Fruit fly (Drosophila melanogaster): Measurements from ENCODE around the gene Sema1a.

Sema1a gene

DNA sequence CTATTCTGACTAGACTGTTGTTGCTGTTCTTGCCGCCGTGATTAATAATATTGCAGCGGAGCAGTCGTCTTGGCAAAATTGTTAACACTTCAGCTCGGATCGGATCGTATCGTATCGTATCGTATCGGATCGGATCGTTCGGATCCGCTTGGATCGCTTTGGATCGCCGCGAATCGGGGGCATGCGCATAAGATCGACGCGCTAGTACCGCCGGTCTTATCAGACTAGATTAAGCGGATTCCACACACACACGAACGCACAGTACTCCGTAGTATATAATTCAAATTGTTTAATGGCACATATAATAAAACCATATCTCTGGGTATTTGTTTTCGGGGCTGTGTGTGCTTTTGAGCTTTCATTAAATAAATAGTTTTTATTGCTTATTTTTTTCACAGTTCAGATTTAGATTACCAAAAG is 158.0 kb downstream of the Sema1a start (continued):
- TF ChIP-seq NFAT (GFP tag; IDR thresholded peaks at IDR 0.05) (no peak), CG8765 (GFP tag; IDR thresholded peaks at IDR 0.05) (no peak), CG6689 (GFP tag; IDR thresholded peaks at IDR 0.05) (0 out of 2 replicates have a peak, but pooled peaks have one; percentile 12), Mrtf (GFP tag; IDR thresholded peaks at IDR 0.05) (no peak), shn (GFP tag; optimal IDR thresholded peaks at IDR 0.05) (no peak), Abd-B (GFP tag; optimal IDR thresholded peaks at IDR 0.05) (no peak), B-H1 (GFP tag; IDR thresholded peaks at IDR 0.05) (no peak), CG18764 (GFP tag; optimal IDR thresholded peaks at IDR 0.05) (no peak), CG4854 (GFP tag; optimal IDR thresholded peaks at IDR 0.05) (no peak), CG11085 (GFP tag; IDR thresholded peaks at IDR 0.05) (no peak), Dad (GFP tag; optimal IDR thresholded peaks at IDR 0.05) (no peak), Oli (tag; optimal IDR thresholded peaks at IDR 0.05) (no peak), Scr (GFP tag; IDR thresholded peaks at IDR 0.05; ENCODE audit: partially characterized antibody) (no peak), chm (GFP tag; IDR thresholded peaks at IDR 0.05) (peak; percentile 39; the same call in 1 of the 2 replicates), knrl (GFP tag; IDR thresholded peaks at IDR 0.05; ENCODE audit: partially characterized antibody) (no peak), ranshi (GFP tag; IDR thresholded peaks at IDR 0.05) (no peak), CG13424 (tag; optimal IDR thresholded peaks at IDR 0.05) (peak; percentile 61), kah (GFP tag; optimal IDR thresholded peaks at IDR 0.05) (peak; percentile 18), sc (optimal IDR thresholded peaks at IDR 0.05) (no peak), sc (GFP tag; optimal IDR thresholded peaks at IDR 0.05) (peak; percentile 6), CG12236 (GFP tag; optimal IDR thresholded peaks at IDR 0.05) (no peak), ato (GFP tag; IDR thresholded peaks at IDR 0.05; ENCODE audit: partially characterized antibody) (no peak), Dfd (GFP tag; optimal IDR thresholded peaks at IDR 0.05) (no peak), Taf1 (GFP tag; IDR thresholded peaks at IDR 0.05) (no peak), CTCF (GFP tag; optimal IDR thresholded peaks at IDR 0.05) (peak; percentile 15), pita (GFP tag; optimal IDR thresholded peaks at IDR 0.05) (no peak), eve (GFP tag; optimal IDR thresholded peaks at IDR 0.05) (no peak), Meics (GFP tag; optimal IDR thresholded peaks at IDR 0.05) (peak; percentile 54), tin (GFP tag; optimal IDR thresholded peaks at IDR 0.05) (no peak), stwl (tag; optimal IDR thresholded peaks at IDR 0.05) (no peak), CG4424 (GFP tag; optimal IDR thresholded peaks at IDR 0.05) (no peak), Hey (tag; optimal IDR thresholded peaks at IDR 0.05) (peak; percentile 74), pnt (GFP tag; optimal IDR thresholded peaks at IDR 0.05) (no peak), CG9932 (GFP tag; IDR thresholded peaks at IDR 0.05) (0 out of 2 replicates have a peak, but pooled peaks have one; percentile 14), CG16863 (GFP tag; optimal IDR thresholded peaks at IDR 0.05) (no peak), CG17359 (tag; optimal IDR thresholded peaks at IDR 0.05) (peak; percentile 65), unc-4 (GFP tag; IDR thresholded peaks at IDR 0.05; ENCODE audit: partially characterized antibody) (no peak), CG6654 (GFP tag; optimal IDR thresholded peaks at IDR 0.05) (no peak), Antp (GFP tag; optimal IDR thresholded peaks at IDR 0.05) (no peak), nmo (GFP tag; optimal IDR thresholded peaks at IDR 0.05) (no peak), sim (GFP tag; IDR thresholded peaks at IDR 0.05) (no peak), CG12744 (GFP tag; optimal IDR thresholded peaks at IDR 0.05) (no peak), lbe (GFP tag; optimal IDR thresholded peaks at IDR 0.05) (no peak), CG16815 (GFP tag; optimal IDR thresholded peaks at IDR 0.05) (no peak), CG9817 (tag; optimal IDR thresholded peaks at IDR 0.05) (no peak), sob (GFP tag; IDR thresholded peaks at IDR 0.05) (peak; percentile 39; the same call in 1 of the 2 replicates), CG3995 (GFP tag; optimal IDR thresholded peaks at IDR 0.05) (no peak), CG4404 (GFP tag; IDR thresholded peaks at IDR 0.05) (no peak), ham (GFP tag; IDR thresholded peaks at IDR 0.05) (no peak), hkb (optimal IDR thresholded peaks at IDR 0.05) (no peak), hkb (GFP tag; IDR thresholded peaks at IDR 0.05) (peak; percentile 64), en (GFP tag; optimal IDR thresholded peaks at IDR 0.05) (no peak), gcm2 (GFP tag; optimal IDR thresholded peaks at IDR 0.05) (no peak), CG7271 (tag; optimal IDR thresholded peaks at IDR 0.05) (no peak)

Data from whole organism, embryonic.